Worm (Caenorhabditis elegans) whole organism, midembryonic: Measurements from ENCODE around the gene ZK512.11.

Experiments
- T22C8.4 ChIP-seq: fragments of 200-800 bp; sonication (Bioruptor generic); IDR thresholded peaks from 2 replicates; pipeline ENCODE4 v1.3.6; 2022; ENCODE audit warnings: missing genetic modification characterization, missing compliant biosample characterization
- cog-1 ChIP-seq: sonication (generic microtip); optimal IDR thresholded peaks from 2 replicates; lab custom pipeline; 2016; ENCODE audit warnings: missing genetic modification characterization, missing compliant biosample characterization
- flt-1 ChIP-seq: fragments of 200-800 bp; sonication (Bioruptor generic); IDR thresholded peaks from 2 replicates; pipeline ENCODE4 v1.3.6; 2022; ENCODE audit warnings: missing genetic modification characterization, missing compliant biosample characterization
- klf-2 ChIP-seq: fragments of 200-800 bp; sonication (Bioruptor generic); conservative IDR thresholded peaks from 2 replicates; pipeline ENCODE4 v1.3.6; 2022; ENCODE audit warnings: missing genetic modification reagents, missing genetic modification characterization, missing compliant biosample characterization
- med-1 ChIP-seq: sonication (generic microtip); optimal IDR thresholded peaks from 2 replicates; lab custom pipeline; 2017; ENCODE audit warnings: missing genetic modification characterization, mild to moderate bottlenecking, missing compliant biosample characterization, antibody characterized with exemption, missing genetic modification reagents; ENCODE audit not compliant: insufficient read depth
- ref-1 ChIP-seq: fragments of 200-800 bp; sonication (Bioruptor generic); conservative IDR thresholded peaks from 2 replicates; pipeline ENCODE4 v1.3.6; 2022; ENCODE audit warnings: missing genetic modification reagents, missing genetic modification characterization, missing compliant biosample characterization
- tab-1 ChIP-seq: fragments of 200-800 bp; sonication (Bioruptor generic); IDR thresholded peaks from 2 replicates; pipeline ENCODE4 v1.3.6; 2022; ENCODE audit warnings: missing genetic modification characterization, missing compliant biosample characterization
- ztf-23 ChIP-seq: fragments of 200-800 bp; sonication (Bioruptor generic); IDR thresholded peaks from 2 replicates; pipeline ENCODE4 v1.3.6; 2022; ENCODE audit warnings: missing genetic modification reagents, missing genetic modification characterization, missing compliant biosample characterization
- ztf-29 ChIP-seq: fragments of 200-800 bp; sonication (Bioruptor generic); IDR thresholded peaks from 2 replicates; pipeline ENCODE4 v1.3.6; 2022; ENCODE audit warnings: missing genetic modification reagents, missing genetic modification characterization, missing compliant biosample characterization

DNA sequence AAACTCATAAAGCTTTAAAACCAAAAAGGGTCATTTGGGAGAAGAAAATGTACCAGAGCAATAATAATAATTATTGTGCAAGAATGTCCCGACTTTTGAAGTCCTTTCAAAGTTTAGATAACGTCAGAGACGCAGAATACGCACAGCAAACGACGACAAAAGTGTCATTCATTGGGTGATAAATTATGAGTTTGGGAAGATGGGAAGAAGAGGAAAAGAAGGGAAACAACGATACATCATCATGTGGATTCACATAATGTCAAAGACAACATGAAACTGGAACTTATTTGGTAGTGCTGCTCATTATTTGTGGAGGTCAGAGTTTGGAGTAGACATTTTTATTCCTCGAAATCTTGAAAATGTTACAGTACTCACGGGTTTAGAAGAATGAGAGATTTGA, 33.9 kb downstream of the ZK512.11 start:
- TF ChIP-seq ref-1 (GFP tag; lab: Robert Waterston, UW) (no peak), ztf-29 (GFP tag; lab: Robert Waterston, UW) (no peak), tab-1 (GFP tag; lab: Robert Waterston, UW) (no peak), med-1 (no peak), cog-1 (tag; lab: Kevin White, UChicago) (no peak), ztf-23 (no peak), T22C8.4 (GFP tag; lab: Robert Waterston, UW) (no peak), flt-1 (GFP tag; lab: Robert Waterston, UW) (no peak), klf-2 (GFP tag; lab: Robert Waterston, UW) (no peak)
